Comparison of ENCODE assay signal across 4 fruit fly cellular contexts in the genomic region with DNA sequence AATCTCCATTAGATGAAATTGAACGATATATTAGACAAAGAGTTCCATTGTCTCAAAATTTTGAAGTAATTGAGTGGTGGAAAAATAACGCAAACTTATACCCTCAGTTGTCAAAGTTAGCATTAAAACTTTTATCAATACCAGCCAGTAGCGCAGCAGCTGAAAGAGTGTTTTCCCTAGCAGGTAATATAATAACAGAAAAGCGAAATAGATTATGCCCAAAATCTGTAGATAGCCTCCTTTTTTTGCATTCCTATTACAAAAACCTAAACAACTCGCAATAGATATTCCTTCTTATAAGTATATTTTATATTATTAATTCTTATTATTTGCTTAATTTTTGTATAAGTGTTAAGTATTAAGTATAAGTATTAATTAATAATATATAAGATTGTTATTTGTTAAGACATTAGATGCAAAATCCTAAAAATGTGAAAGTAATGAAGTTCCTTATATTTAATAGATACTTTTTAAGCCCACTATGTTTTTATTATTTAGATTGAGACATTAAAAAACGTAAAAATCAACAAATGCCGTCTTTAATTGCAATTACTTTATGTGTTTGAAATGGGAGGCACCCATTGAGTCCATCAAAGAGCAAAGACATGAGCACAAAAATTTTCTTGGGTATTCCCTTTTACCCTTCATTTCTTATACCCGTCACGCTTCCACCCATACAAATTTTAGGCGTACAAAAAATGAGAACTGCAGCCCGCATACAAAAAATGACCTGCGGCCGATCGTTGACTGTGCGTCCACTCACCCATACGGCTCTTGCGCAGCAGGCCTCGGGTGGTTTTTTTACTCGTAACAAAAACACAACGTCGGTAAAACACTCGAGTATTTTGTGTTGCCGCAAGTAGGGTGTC.
TF ChIP-seq lines count a peak whose summit lies in the region.
"Not testable (repeated sequence)": the region's sequence is repeated elsewhere in the genome, so short reads cannot be mapped to it uniquely, and the experiment has no call there.

No protein-coding gene starts in this region.

- not testable (repeated sequence) for TF ChIP-seq CTCF in whole organism, embryonic (GFP tag; optimal IDR thresholded peaks at IDR 0.05; lab: Kevin White, UChicago)

TF ChIP-seq in whole organism, adult, 20 proteins besides CTCF, POLR2A, EP300 and RAD21:
- peak; percentile 36 for TF ChIP-seq Hr96 (GFP tag; optimal IDR thresholded peaks at IDR 0.05; lab: Kevin White, UChicago)
- peak; percentile 97 for TF ChIP-seq kay (GFP tag; lab: Kevin White, UChicago; ENCODE audit: borderline replicate concordance)
TF ChIP-seq in whole organism, adult: peak in this region for 2; not testable (repeated sequence) for 18.

TF ChIP-seq in whole organism, embryonic, 481 proteins besides CTCF, POLR2A, EP300 and RAD21:
- TF ChIP-seq Kr (GFP tag; optimal IDR thresholded peaks at IDR 0.05; lab: Kevin White, UChicago) (peak; percentile 100), CG8924 (tag; optimal IDR thresholded peaks at IDR 0.05; lab: Kevin White, UChicago) (peak; percentile 52), sqz (GFP tag; optimal IDR thresholded peaks at IDR 0.05; lab: Kevin White, UChicago) (peak; percentile 97), kni (GFP tag; optimal IDR thresholded peaks at IDR 0.05; lab: Kevin White, UChicago) (peak; percentile 81), CG10462 (GFP tag; optimal IDR thresholded peaks at IDR 0.05; lab: Kevin White, UChicago) (peak; percentile 1), CG18764 (GFP tag; optimal IDR thresholded peaks at IDR 0.05; lab: Kevin White, UChicago) (peak; percentile 16), Eip74EF (GFP tag; optimal IDR thresholded peaks at IDR 0.05; lab: Kevin White, UChicago) (peak in 1 of 2 experiments; percentile 68), gem (tag; optimal IDR thresholded peaks at IDR 0.05; lab: Kevin White, UChicago) (peak; percentile 7), tap (tag; optimal IDR thresholded peaks at IDR 0.05; lab: Kevin White, UChicago) (peak; percentile 52), D19A (tag; optimal IDR thresholded peaks at IDR 0.05; lab: Kevin White, UChicago) (peak; percentile 76), CG15479 (GFP tag; optimal IDR thresholded peaks at IDR 0.05; lab: Kevin White, UChicago) (peak; percentile 49), twi (tag; optimal IDR thresholded peaks at IDR 0.05; lab: Kevin White, UChicago) (peak; percentile 95), eve (GFP tag; optimal IDR thresholded peaks at IDR 0.05; lab: Kevin White, UChicago) (peak in 1 of 2 experiments; percentile 24), pros (GFP tag; optimal IDR thresholded peaks at IDR 0.05; lab: Kevin White, UChicago) (peak; percentile 99), jing (GFP tag; optimal IDR thresholded peaks at IDR 0.05; lab: Kevin White, UChicago) (peak; percentile 27), gsb-n (tag; optimal IDR thresholded peaks at IDR 0.05; lab: Kevin White, UChicago) (peak; percentile 50), Hr78 (GFP tag; optimal IDR thresholded peaks at IDR 0.05; lab: Kevin White, UChicago) (peak in 1 of 2 experiments; percentile 38), dmrt11E (tag; optimal IDR thresholded peaks at IDR 0.05; lab: Kevin White, UChicago) (peak; percentile 16), Sox100B (GFP tag; optimal IDR thresholded peaks at IDR 0.05; lab: Kevin White, UChicago) (peak; percentile 85), sens (GFP tag; lab: Kevin White, UChicago) (peak; percentile 3), CG15601 (tag; optimal IDR thresholded peaks at IDR 0.05; lab: Kevin White, UChicago) (peak; percentile 30), gcm (GFP tag; optimal IDR thresholded peaks at IDR 0.05; lab: Kevin White, UChicago) (peak; percentile 82), Six4 (GFP tag; optimal IDR thresholded peaks at IDR 0.05; lab: Kevin White, UChicago) (peak; percentile 39)
TF ChIP-seq in whole organism, embryonic: peak in this region for 23; not testable (repeated sequence) for 458.

TF ChIP-seq in whole organism, prepupa, 60 proteins besides CTCF, POLR2A, EP300 and RAD21:
- peak; percentile 32 for TF ChIP-seq svp (GFP tag; lab: Kevin White, UChicago)

TF ChIP-seq in whole organism, wandering third instar larva, 38 proteins besides CTCF, POLR2A, EP300 and RAD21:
- TF ChIP-seq Dif (GFP tag; optimal IDR thresholded peaks at IDR 0.05; lab: Kevin White, UChicago; ENCODE audit: partially characterized antibody): peak; percentile 38
- peak; percentile 56 for TF ChIP-seq sage (GFP tag; optimal IDR thresholded peaks at IDR 0.05; lab: Kevin White, UChicago)
- TF ChIP-seq GATAd (GFP tag; optimal IDR thresholded peaks at IDR 0.05; lab: Kevin White, UChicago): peak; percentile 13
- peak; percentile 14 for TF ChIP-seq psq (GFP tag; optimal IDR thresholded peaks at IDR 0.05; lab: Kevin White, UChicago)
- peak; percentile 9 for TF ChIP-seq usp (GFP tag; optimal IDR thresholded peaks at IDR 0.05; lab: Kevin White, UChicago)
- peak; percentile 17 for TF ChIP-seq jim (GFP tag; optimal IDR thresholded peaks at IDR 0.05; lab: Kevin White, UChicago)
